Fruit fly (Drosophila melanogaster): ENCODE measurements around the gene CG4259.

CG4259 gene

DNA sequence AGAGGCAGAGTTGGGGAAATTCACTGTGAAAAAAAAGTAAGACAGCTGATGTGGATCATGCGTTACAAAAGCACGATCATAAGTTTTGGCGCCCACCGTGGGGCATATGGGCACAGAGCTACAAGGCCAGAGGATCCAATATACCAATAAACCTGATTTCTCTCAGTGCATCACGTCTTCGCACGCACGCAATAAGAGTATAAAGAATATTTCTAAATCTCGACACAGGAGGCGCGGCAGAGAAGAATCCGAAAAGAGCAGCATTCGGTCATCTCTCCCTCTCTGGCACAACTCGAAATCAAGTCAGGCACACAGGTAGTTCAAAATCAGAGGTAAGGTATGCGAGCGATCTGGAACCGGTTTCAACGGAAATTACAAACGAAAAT is 34.5 kb upstream of the CG4259 start (continued):
- TF ChIP-seq CG7745 (tag; optimal IDR thresholded peaks at IDR 0.05) (peak; percentile 41), CG12236 (GFP tag; optimal IDR thresholded peaks at IDR 0.05) (peak; percentile 79), CG12769 (tag; optimal IDR thresholded peaks at IDR 0.05) (peak; percentile 74), Sry-β (GFP tag; optimal IDR thresholded peaks at IDR 0.05) (peak; percentile 58), CG10209 (GFP tag; optimal IDR thresholded peaks at IDR 0.05) (peak; percentile 89), fu2 (GFP tag; optimal IDR thresholded peaks at IDR 0.05) (peak; percentile 84), Mes4 (GFP tag; optimal IDR thresholded peaks at IDR 0.05) (peak; percentile 95), trh (GFP tag; optimal IDR thresholded peaks at IDR 0.05) (peak; percentile 42), Max (GFP tag; optimal IDR thresholded peaks at IDR 0.05) (peak; percentile 47), so (GFP tag; IDR thresholded peaks at IDR 0.05) (peak; percentile 74), CG30020 (tag; optimal IDR thresholded peaks at IDR 0.05) (peak; percentile 51), CG8359 (GFP tag; optimal IDR thresholded peaks at IDR 0.05; ENCODE audit: borderline replicate concordance) (peak; percentile 77), Atf-2 (GFP tag; optimal IDR thresholded peaks at IDR 0.05) (peak; percentile 82), CG15601 (tag; optimal IDR thresholded peaks at IDR 0.05) (peak; percentile 86), CG7271 (tag; optimal IDR thresholded peaks at IDR 0.05) (peak; percentile 53), Ets65A (GFP tag) (peak; percentile 99), bigmax (GFP tag; optimal IDR thresholded peaks at IDR 0.05) (no peak), zfh1 (GFP tag; IDR thresholded peaks at IDR 0.05) (peak; percentile 98), kay (GFP tag; optimal IDR thresholded peaks at IDR 0.05) (peak; percentile 60), CG9932 (GFP tag; IDR thresholded peaks at IDR 0.05) (peak; percentile 85), CG4282 (GFP tag; optimal IDR thresholded peaks at IDR 0.05) (peak; percentile 58), CG15269 (tag; optimal IDR thresholded peaks at IDR 0.05) (peak; percentile 79), sr (GFP tag; IDR thresholded peaks at IDR 0.05) (peak; percentile 82; the same call in 2 of the 3 replicates), Hmx (GFP tag; optimal IDR thresholded peaks at IDR 0.05) (peak; percentile 48), aop (GFP tag; IDR thresholded peaks at IDR 0.05) (peak; percentile 97), lilli (GFP tag; optimal IDR thresholded peaks at IDR 0.05) (peak; percentile 82), Atf3 (GFP tag; optimal IDR thresholded peaks at IDR 0.05) (peak; percentile 94), CG11456 (GFP tag; IDR thresholded peaks at IDR 0.05) (peak; percentile 86), CG16813 (GFP tag; IDR thresholded peaks at IDR 0.05; ENCODE audit: partially characterized antibody) (no peak), jumu (GFP tag; optimal IDR thresholded peaks at IDR 0.05) (peak; percentile 97), Lim3 (GFP tag; IDR thresholded peaks at IDR 0.05) (peak; percentile 65; the same call in 1 of the 2 replicates), CG10366 (GFP tag; IDR thresholded peaks at IDR 0.05) (peak; percentile 89), CG3281 (GFP tag; optimal IDR thresholded peaks at IDR 0.05) (peak; percentile 62), Ravus (GFP tag; IDR thresholded peaks at IDR 0.05) (peak; percentile 50), D19A (tag; optimal IDR thresholded peaks at IDR 0.05) (peak; percentile 86), pnt (GFP tag; optimal IDR thresholded peaks at IDR 0.05) (peak; percentile 92), klu (GFP tag; IDR thresholded peaks at IDR 0.05) (peak; percentile 70), Xbp1 (GFP tag; optimal IDR thresholded peaks at IDR 0.05) (peak; percentile 85), ewg (GFP tag; optimal IDR thresholded peaks at IDR 0.05) (peak; percentile 85), CG18764 (GFP tag; optimal IDR thresholded peaks at IDR 0.05) (peak; percentile 78), CHES-1-like (GFP tag; optimal IDR thresholded peaks at IDR 0.05) (peak; percentile 96), ems (GFP tag; optimal IDR thresholded peaks at IDR 0.05) (peak; percentile 85), Ptx1 (GFP tag; IDR thresholded peaks at IDR 0.05) (peak; percentile 89), seq (GFP tag; IDR thresholded peaks at IDR 0.05) (peak; percentile 84), ap (GFP tag; IDR thresholded peaks at IDR 0.05) (peak; percentile 90), tgo (GFP tag; IDR thresholded peaks at IDR 0.05) (peak; percentile 90), CG2889 (GFP tag; IDR thresholded peaks at IDR 0.05) (peak; percentile 84), ac (GFP tag; optimal IDR thresholded peaks at IDR 0.05) (peak; percentile 90), p53 (GFP tag; optimal IDR thresholded peaks at IDR 0.05) (peak; percentile 49), CG15011 (GFP tag; optimal IDR thresholded peaks at IDR 0.05) (peak; percentile 44), hth (optimal IDR thresholded peaks at IDR 0.05) (no peak), Nf-YB (GFP tag; optimal IDR thresholded peaks at IDR 0.05) (peak; percentile 58)
